Worm (Caenorhabditis elegans): ENCODE measurements around the gene klc-2.

The klc-2 gene

ce11 chrV:5538500-5538899 lies 42.7 kb downstream of the klc-2 start, which contains the start of gene cft-1:
Gene cft-1, plus strand, starts transcription at chrV:5538800.
- TF ChIP-seq B0336.3 (GFP tag; IDR thresholded peaks at IDR 0.05), result no peak
- TF ChIP-seq lir-1 (GFP tag; conservative IDR thresholded peaks at IDR 0.05), result no peak
- TF ChIP-seq B0019.2 (GFP tag; conservative IDR thresholded peaks at IDR 0.05), result no peak
- TF ChIP-seq bed-1 (GFP tag; IDR thresholded peaks at IDR 0.05), result no peak
- TF ChIP-seq athp-1 (tag; optimal IDR thresholded peaks at IDR 0.05), result no peak
- no peak for TF ChIP-seq F22D6.2 (tag; optimal IDR thresholded peaks at IDR 0.05)
- TF ChIP-seq nfya-2 (GFP tag; IDR thresholded peaks at IDR 0.05), result no peak
- no peak for TF ChIP-seq hlh-12 (tag; optimal IDR thresholded peaks at IDR 0.05)
- no peak for TF ChIP-seq lsy-27 (tag; optimal IDR thresholded peaks at IDR 0.05; ENCODE audit: borderline replicate concordance, insufficient read depth)
- TF ChIP-seq attf-6 (GFP tag; IDR thresholded peaks at IDR 0.05), result no peak
- no peak for TF ChIP-seq hmg-20 (GFP tag; IDR thresholded peaks at IDR 0.05)
- no peak for TF ChIP-seq nhr-27 (tag; optimal IDR thresholded peaks at IDR 0.05)
- TF ChIP-seq egrh-3 (GFP tag; IDR thresholded peaks at IDR 0.05), result no peak
- TF ChIP-seq attf-5 (GFP tag; optimal IDR thresholded peaks at IDR 0.05), result no peak
- no peak for TF ChIP-seq ceh-58 (GFP tag; IDR thresholded peaks at IDR 0.05)
- TF ChIP-seq egl-18 (GFP tag; IDR thresholded peaks at IDR 0.05), result no peak
- no peak for TF ChIP-seq Y53G8AR.9 (GFP tag; conservative IDR thresholded peaks at IDR 0.05)
- TF ChIP-seq ceh-91 (GFP tag; IDR thresholded peaks at IDR 0.05), result no peak
- TF ChIP-seq K12H6.12 (tag; optimal IDR thresholded peaks at IDR 0.05), result no peak
- TF ChIP-seq ztf-26 (tag; optimal IDR thresholded peaks at IDR 0.05), result no peak

- TF ChIP-seq pbrm-1 (GFP tag; IDR thresholded peaks at IDR 0.05) (peak; percentile 32; the same call in 1 of the 2 replicates), madf-6 (GFP tag; IDR thresholded peaks at IDR 0.05) (peak; percentile 95), sptf-2 (GFP tag; optimal IDR thresholded peaks at IDR 0.05) (no peak), hlh-12 (tag; optimal IDR thresholded peaks at IDR 0.05) (no peak), snpc-3.4 (tag; optimal IDR thresholded peaks at IDR 0.05) (no peak), dpl-1 (GFP tag; optimal IDR thresholded peaks at IDR 0.05) (no peak), ztf-6 (GFP tag; IDR thresholded peaks at IDR 0.05) (no peak), gei-17 (GFP tag; optimal IDR thresholded peaks at IDR 0.05) (no peak), mes-4 (tag; optimal IDR thresholded peaks at IDR 0.05) (no peak), ceh-91 (GFP tag; IDR thresholded peaks at IDR 0.05) (peak; percentile 82), lin-40 (tag; optimal IDR thresholded peaks at IDR 0.05) (no peak), F33H1.4 (GFP tag; IDR thresholded peaks at IDR 0.05) (peak; percentile 89), D2030.7 (GFP tag; IDR thresholded peaks at IDR 0.05) (peak; percentile 78), snpc-4 (GFP tag; optimal IDR thresholded peaks at IDR 0.05) (no peak), snpc-4 (tag; optimal IDR thresholded peaks at IDR 0.05) (peak in 1 of 4 experiments; percentile 32), lsl-1 (GFP tag; optimal IDR thresholded peaks at IDR 0.05) (peak; percentile 98), attf-5 (GFP tag; optimal IDR thresholded peaks at IDR 0.05) (no peak), snpc-1.1 (tag; optimal IDR thresholded peaks at IDR 0.05; ENCODE audit: insufficient read depth) (no peak), snpc-1.3 (tag; optimal IDR thresholded peaks at IDR 0.05; ENCODE audit: insufficient read depth) (peak; percentile 31), tbp1 (GFP tag; optimal IDR thresholded peaks at IDR 0.05) (peak; percentile 16), efl-1 (GFP tag; optimal IDR thresholded peaks at IDR 0.05) (peak; percentile 19), xnd-1 (tag; optimal IDR thresholded peaks at IDR 0.05) (peak; percentile 88), nhr-179 (tag; optimal IDR thresholded peaks at IDR 0.05) (no peak), madf-8 (GFP tag; conservative IDR thresholded peaks at IDR 0.05) (peak; percentile 86), B0336.3 (GFP tag; IDR thresholded peaks at IDR 0.05) (no peak), rcor-1 (GFP tag; IDR thresholded peaks at IDR 0.05) (peak; percentile 31; the same call in 1 of the 2 replicates), him-1 (tag; optimal IDR thresholded peaks at IDR 0.05) (no peak), nfya-2 (GFP tag; IDR thresholded peaks at IDR 0.05) (no peak), ztf-18 (tag; optimal IDR thresholded peaks at IDR 0.05) (no peak), hmg-1.2 (GFP tag; IDR thresholded peaks at IDR 0.05) (peak; percentile 25; the same call in 1 of the 2 replicates), nhr-90 (tag; optimal IDR thresholded peaks at IDR 0.05) (no peak), F23B12.7 (tag; optimal IDR thresholded peaks at IDR 0.05; ENCODE audit: insufficient read depth) (peak; percentile 48)
Observed at ce11 chrV:5536240-5536811, 44.9 kb downstream of the klc-2 start, which contains the start of the genes cox-16 and syp-2. Gene cox-16, minus strand, starts transcription at chrV:5536243. Gene syp-2, plus strand, starts transcription at chrV:5536487.
